Worm (Caenorhabditis elegans) whole organism, early embryonic: Measurements from ENCODE around the gene tbx-37.

Experiments
- B0310.2 ChIP-seq: sonication (generic microtip); optimal IDR thresholded peaks from 2 replicates; lab custom pipeline; 2016; ENCODE audit warnings: mild to moderate bottlenecking, missing genetic modification characterization, missing compliant biosample characterization
- flt-1 ChIP-seq: fragments of 200-800 bp; sonication (Bioruptor generic); IDR thresholded peaks from 2 replicates; pipeline ENCODE4 v1.3.6; 2022; ENCODE audit warnings: missing genetic modification characterization, missing compliant biosample characterization
- sea-1 ChIP-seq: fragments of 200-800 bp; sonication (Bioruptor generic); conservative IDR thresholded peaks from 2 replicates; pipeline ENCODE4 v1.3.6; 2022; ENCODE audit warnings: missing genetic modification characterization, missing compliant biosample characterization
- tra-4 ChIP-seq: sonication (generic microtip); optimal IDR thresholded peaks from 2 replicates; lab custom pipeline; 2017; ENCODE audit warnings: missing genetic modification characterization, missing compliant biosample characterization

ce11 chrIII:11200879-11201518, 25.9 kb downstream of the tbx-37 start:
- no peak for TF ChIP-seq tra-4 (tag; lab: Kevin White, UChicago)
- TF ChIP-seq B0310.2 (tag; lab: Kevin White, UChicago) = no peak
- no peak for TF ChIP-seq flt-1 (GFP tag; lab: Robert Waterston, UW)
- TF ChIP-seq sea-1 (GFP tag; lab: Robert Waterston, UW) = no peak
